Worm (Caenorhabditis elegans) whole organism, L2 larva: ENCODE data around the gene Y42A5A.3.

ENCODE experiments used
- C34F6.9 ChIP-seq: fragments of 150-350 bp; optimal IDR thresholded peaks from 2 replicates; lab custom pipeline; 2014; ENCODE audit warnings: missing biosample characterization, missing genetic modification characterization
- F13H6.1 ChIP-seq: sonication (generic microtip); optimal IDR thresholded peaks from 2 replicates; lab custom pipeline; 2016; ENCODE audit warnings: missing genetic modification characterization, missing compliant biosample characterization
- Y55F3AM.14 ChIP-seq: fragments of 200-800 bp; sonication (Bioruptor generic); optimal IDR thresholded peaks from 2 replicates; lab custom pipeline; 2018; ENCODE audit warnings: mild to moderate bottlenecking, missing genetic modification characterization, missing compliant biosample characterization
- blmp-1 ChIP-seq: sonication (generic microtip); optimal IDR thresholded peaks from 2 replicates; lab custom pipeline; 2017; ENCODE audit warnings: missing genetic modification characterization, mild to moderate bottlenecking, missing compliant biosample characterization, antibody characterized with exemption, moderate library complexity; ENCODE audit not compliant: insufficient read depth
- ceh-16 ChIP-seq: fragments of 150-350 bp; optimal IDR thresholded peaks from 2 replicates; lab custom pipeline; 2014; ENCODE audit warnings: missing biosample characterization, missing genetic modification characterization
- ceh-82 ChIP-seq: fragments of 150-350 bp; optimal IDR thresholded peaks from 2 replicates; lab custom pipeline; 2014; ENCODE audit warnings: missing biosample characterization, missing genetic modification characterization
- crh-2 ChIP-seq: sonication (generic microtip); optimal IDR thresholded peaks from 2 replicates; lab custom pipeline; 2017; ENCODE audit warnings: missing biosample characterization, missing genetic modification characterization
- dmd-4 ChIP-seq: sonication (generic microtip); optimal IDR thresholded peaks from 2 replicates; lab custom pipeline; 2017; ENCODE audit warnings: missing biosample characterization, missing genetic modification characterization
- egl-27 ChIP-seq: sonication (generic microtip); optimal IDR thresholded peaks from 3 replicates; lab custom pipeline; 2017; ENCODE audit warnings: missing biosample characterization, missing genetic modification reagents, missing genetic modification characterization
- elt-1 ChIP-seq: fragments of 150-350 bp; optimal IDR thresholded peaks from 2 replicates; lab custom pipeline; 2014; ENCODE audit warnings: missing biosample characterization, missing genetic modification characterization
- fos-1 ChIP-seq: fragments of 150-350 bp; optimal IDR thresholded peaks from 2 replicates; lab custom pipeline; 2014; ENCODE audit warnings: missing biosample characterization, missing genetic modification characterization
- gmeb-1 ChIP-seq: fragments of 150-350 bp; optimal IDR thresholded peaks from 2 replicates; lab custom pipeline; 2014; ENCODE audit warnings: missing biosample characterization, missing genetic modification characterization
- lin-13 ChIP-seq: fragments of 150-350 bp; optimal IDR thresholded peaks from 2 replicates; lab custom pipeline; 2014; ENCODE audit warnings: missing biosample characterization, missing genetic modification reagents, missing genetic modification characterization
- lin-39 ChIP-seq: fragments of 150-350 bp; optimal IDR thresholded peaks from 2 replicates; lab custom pipeline; 2014; ENCODE audit warnings: missing biosample characterization, missing genetic modification reagents, missing genetic modification characterization
- lsy-2 ChIP-seq, 2 experiments: fragments of 150-350 bp in 1 of 2; sonication (generic microtip) in 1 of 2; optimal IDR thresholded peaks; 2 replicates each; lab custom pipeline; 2014 to 2017; ENCODE audit warnings: missing biosample characterization in 2 of 2, missing genetic modification characterization in 2 of 2
- mab-5 ChIP-seq: fragments of 150-350 bp; optimal IDR thresholded peaks from 2 replicates; lab custom pipeline; 2014; ENCODE audit warnings: missing biosample characterization, missing genetic modification characterization
- mdl-1 ChIP-seq, 2 experiments: fragments of 150-350 bp in 1 of 2; sonication (generic microtip) in 1 of 2; optimal IDR thresholded peaks; 2 replicates each; lab custom pipeline; 2017; ENCODE audit warnings: missing biosample characterization in 2 of 2, missing genetic modification characterization in 2 of 2
- nhr-10 ChIP-seq: sonication (generic microtip); optimal IDR thresholded peaks from 2 replicates; lab custom pipeline; 2017; ENCODE audit warnings: missing biosample characterization, missing genetic modification characterization
- nhr-129 ChIP-seq: fragments of 150-350 bp; optimal IDR thresholded peaks from 2 replicates; lab custom pipeline; 2014; ENCODE audit warnings: missing biosample characterization, missing genetic modification characterization
- nhr-21 ChIP-seq: fragments of 150-350 bp; optimal IDR thresholded peaks from 2 replicates; lab custom pipeline; 2014; ENCODE audit warnings: missing biosample characterization, missing genetic modification characterization
- nhr-23 ChIP-seq: fragments of 150-350 bp; optimal IDR thresholded peaks from 2 replicates; lab custom pipeline; 2014; ENCODE audit warnings: missing biosample characterization, missing genetic modification reagents, missing genetic modification characterization
- nhr-237 ChIP-seq: fragments of 150-350 bp; optimal IDR thresholded peaks from 2 replicates; lab custom pipeline; 2014; ENCODE audit warnings: missing biosample characterization, missing genetic modification characterization
- nhr-25 ChIP-seq: fragments of 150-350 bp; sonication (generic microtip); optimal IDR thresholded peaks from 3 replicates; lab custom pipeline; 2014; ENCODE audit warnings: missing biosample characterization, missing genetic modification characterization
- nhr-6 ChIP-seq: fragments of 150-350 bp; optimal IDR thresholded peaks from 2 replicates; lab custom pipeline; 2014; ENCODE audit warnings: missing biosample characterization, missing genetic modification characterization
- peb-1 ChIP-seq: fragments of 150-350 bp; optimal IDR thresholded peaks from 2 replicates; lab custom pipeline; 2014; ENCODE audit warnings: missing biosample characterization, missing genetic modification characterization
- skn-1 ChIP-seq: sonication (generic microtip); optimal IDR thresholded peaks from 2 replicates; lab custom pipeline; 2017; ENCODE audit warnings: missing biosample characterization, missing genetic modification characterization
- sma-3 ChIP-seq: sonication (generic microtip); optimal IDR thresholded peaks from 2 replicates; lab custom pipeline; 2016; ENCODE audit warnings: missing genetic modification reagents, missing genetic modification characterization, missing compliant biosample characterization
- sma-9 ChIP-seq, 2 experiments: fragments of 150-350 bp in 1 of 2; sonication (generic microtip) in 1 of 2; optimal IDR thresholded peaks; 2 replicates each; lab custom pipeline; 2014 to 2016; ENCODE audit warnings: missing genetic modification characterization in 2 of 2, mild to moderate bottlenecking in 1 of 2, missing biosample characterization in 1 of 2, missing compliant biosample characterization in 1 of 2, missing genetic modification reagents in 1 of 2, moderate library complexity in 1 of 2
- unc-39 ChIP-seq: fragments of 150-350 bp; optimal IDR thresholded peaks from 2 replicates; lab custom pipeline; 2014; ENCODE audit warnings: missing biosample characterization, missing genetic modification characterization
- unc-55 ChIP-seq: fragments of 150-350 bp; sonication (generic microtip); optimal IDR thresholded peaks from 3 replicates; lab custom pipeline; 2014; ENCODE audit warnings: missing biosample characterization, missing genetic modification reagents, missing genetic modification characterization
- zag-1 ChIP-seq: fragments of 150-350 bp; optimal IDR thresholded peaks from 2 replicates; lab custom pipeline; 2014; ENCODE audit warnings: missing biosample characterization, missing genetic modification characterization
- ztf-11 ChIP-seq: sonication (generic microtip); optimal IDR thresholded peaks from 2 replicates; lab custom pipeline; 2017; ENCODE audit warnings: missing biosample characterization, missing genetic modification characterization
- ztf-4 ChIP-seq: fragments of 150-350 bp; optimal IDR thresholded peaks from 2 replicates; lab custom pipeline; 2014; ENCODE audit warnings: missing biosample characterization, missing genetic modification characterization

Gene Y42A5A.3

DNA sequence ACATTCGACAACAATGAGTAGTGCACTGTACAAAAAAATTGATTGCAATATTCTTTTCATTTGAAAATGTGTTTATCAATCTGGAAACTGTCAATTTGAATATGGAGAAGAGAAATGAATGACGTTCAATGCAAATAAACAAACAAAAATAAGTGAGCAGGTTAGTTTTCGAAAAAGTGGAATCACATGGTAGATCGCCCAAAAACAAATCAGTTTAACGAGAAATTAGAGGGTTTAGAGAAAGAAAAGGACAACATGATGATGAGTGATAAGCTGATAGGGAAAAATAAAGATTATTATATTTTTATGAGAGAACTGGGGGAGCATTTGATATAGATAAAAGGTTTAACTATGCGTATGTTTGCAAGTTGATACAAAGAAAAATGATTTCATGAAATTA lies 26.5 kb downstream of the Y42A5A.3 start, which contains the start of gene T04C12.8:
Gene T04C12.8, minus strand, starts transcription at position 82 of the 400 bp plus-strand sequence.
- TF ChIP-seq gmeb-1 (peak; percentile 18), sma-9 (GFP tag; optimal IDR thresholded peaks at IDR 0.05; lab: Kevin White, UChicago) (peak; percentile 51), sma-9 (tag; optimal IDR thresholded peaks at IDR 0.05; lab: Kevin White, UChicago) (no peak), sma-3 (GFP tag; lab: Kevin White, UChicago) (peak; percentile 11), egl-27 (peak; percentile 15), lsy-2 (tag; optimal IDR thresholded peaks at IDR 0.05; lab: Kevin White, UChicago) (peak in 1 of 2 experiments; percentile 46), F13H6.1 (tag; lab: Kevin White, UChicago) (peak; percentile 31), nhr-10 (tag; lab: Kevin White, UChicago) (no peak), fos-1 (tag; lab: Kevin White, UChicago) (peak; percentile 86), nhr-21 (tag; lab: Kevin White, UChicago) (peak; percentile 5), unc-39 (tag; lab: Kevin White, UChicago) (no peak), mdl-1 (tag; optimal IDR thresholded peaks at IDR 0.05; lab: Kevin White, UChicago) (peak in 1 of 2 experiments; percentile 33), ztf-11 (tag; lab: Kevin White, UChicago) (no peak), skn-1 (tag; lab: Kevin White, UChicago) (peak; percentile 78), nhr-237 (no peak), nhr-25 (peak; percentile 13), crh-2 (peak; percentile 62), ceh-82 (tag; lab: Kevin White, UChicago) (no peak)

- no peak for TF ChIP-seq unc-55 (GFP tag; lab: Kevin White, UChicago)
- no peak for TF ChIP-seq lin-13 (GFP tag; lab: Kevin White, UChicago)
- TF ChIP-seq lsy-2 (tag; optimal IDR thresholded peaks at IDR 0.05; lab: Kevin White, UChicago), result no peak
- TF ChIP-seq lin-39 (tag; lab: Kevin White, UChicago), result no peak
- no peak for TF ChIP-seq nhr-23 (tag; lab: Kevin White, UChicago)
- no peak for TF ChIP-seq egl-27
- no peak for TF ChIP-seq elt-1 (tag; lab: Kevin White, UChicago)
- TF ChIP-seq peb-1 (tag; lab: Kevin White, UChicago), result no peak
- TF ChIP-seq ceh-16, result no peak
- no peak for TF ChIP-seq nhr-10 (tag; lab: Kevin White, UChicago)
- no peak for TF ChIP-seq nhr-25
- TF ChIP-seq ztf-11 (tag; lab: Kevin White, UChicago), result no peak
- TF ChIP-seq mab-5 (tag; lab: Kevin White, UChicago), result no peak
- TF ChIP-seq nhr-6, result no peak
- no peak for TF ChIP-seq sma-9 (GFP tag; optimal IDR thresholded peaks at IDR 0.05; lab: Kevin White, UChicago)
- TF ChIP-seq sma-9 (tag; optimal IDR thresholded peaks at IDR 0.05; lab: Kevin White, UChicago), result no peak
- TF ChIP-seq, all 48 proteins: peak for 0
Measured at ce11 chrV:11065513-11065912, 30.3 kb downstream of the Y42A5A.3 start, which contains the start of gene nlp-80. Gene nlp-80, minus strand, starts transcription at chrV:11065613.

DNA sequence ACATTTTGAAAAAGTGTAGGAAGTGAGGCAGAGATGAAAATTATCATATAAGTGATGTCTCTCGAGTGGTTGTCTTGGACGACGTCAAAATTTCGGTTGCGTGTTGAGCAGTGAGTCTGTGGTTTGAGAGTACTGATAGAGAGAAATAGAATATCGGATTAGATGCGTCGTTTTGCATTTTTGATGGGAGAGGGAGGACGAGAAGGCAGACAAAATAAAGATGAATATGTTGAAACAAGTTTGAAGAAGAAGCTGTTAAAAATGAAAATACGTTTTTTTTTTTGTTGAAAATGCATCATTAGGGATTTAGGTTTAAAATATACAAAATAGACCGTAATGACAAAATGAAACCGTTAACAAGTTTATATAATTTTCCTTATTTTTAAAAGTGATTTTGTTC lies 32.7 kb downstream of the Y42A5A.3 start, which contains the start of gene T04C12.9:
Gene T04C12.9, minus strand, starts transcription at position 101 of the 400 bp plus-strand sequence.
- TF ChIP-seq gmeb-1 (no peak), zag-1 (tag; lab: Kevin White, UChicago) (no peak), ztf-4 (tag; lab: Kevin White, UChicago) (no peak), dmd-4 (tag; lab: Kevin White, UChicago) (no peak), unc-55 (GFP tag; lab: Kevin White, UChicago) (peak; percentile 34)

DNA sequence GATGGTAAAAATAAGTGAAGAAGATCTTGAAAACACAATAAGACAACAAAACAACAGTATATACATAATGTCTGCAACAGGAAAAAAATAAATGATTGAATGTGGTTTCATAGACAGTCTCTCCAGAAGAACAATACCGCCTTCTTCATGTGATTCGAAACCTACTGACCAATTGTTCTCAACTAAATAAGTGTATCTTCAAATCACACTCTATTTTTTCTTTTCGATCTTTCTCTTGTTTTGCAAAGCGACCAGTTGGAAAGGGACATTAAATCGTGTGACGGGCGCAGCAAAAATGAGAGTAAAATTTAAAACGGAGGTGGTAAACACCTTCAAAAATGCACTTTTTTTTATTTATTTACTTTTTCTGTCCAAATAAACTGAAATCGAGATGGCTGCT lies 33.9 kb downstream of the Y42A5A.3 start:
- no peak for TF ChIP-seq lin-13 (GFP tag; lab: Kevin White, UChicago)
- no peak for TF ChIP-seq F13H6.1 (tag; lab: Kevin White, UChicago)
- TF ChIP-seq sma-3 (GFP tag; lab: Kevin White, UChicago), result no peak
- peak; percentile 6 for TF ChIP-seq nhr-129 (tag; lab: Kevin White, UChicago)
- no peak for TF ChIP-seq sma-9 (GFP tag; optimal IDR thresholded peaks at IDR 0.05; lab: Kevin White, UChicago)
- TF ChIP-seq sma-9 (tag; optimal IDR thresholded peaks at IDR 0.05; lab: Kevin White, UChicago), result no peak
- TF ChIP-seq fos-1 (tag; lab: Kevin White, UChicago), result no peak
- TF ChIP-seq nhr-25, result peak; percentile 23
- TF ChIP-seq gmeb-1, result no peak

- TF ChIP-seq fos-1 (tag; lab: Kevin White, UChicago) (peak; percentile 12), C34F6.9 (tag; lab: Kevin White, UChicago) (no peak), ceh-16 (no peak), ceh-82 (tag; lab: Kevin White, UChicago) (no peak), nhr-10 (tag; lab: Kevin White, UChicago) (no peak), dmd-4 (tag; lab: Kevin White, UChicago) (no peak), crh-2 (peak; percentile 69), Y55F3AM.14 (GFP tag; lab: Kevin White, UChicago) (no peak), nhr-25 (peak; percentile 64), nhr-129 (tag; lab: Kevin White, UChicago) (peak; percentile 58), nhr-6 (peak; percentile 13), blmp-1 (peak; percentile 95)
Measured at ce11 chrV:11060239-11060984, 35.4 kb downstream of the Y42A5A.3 start, which contains the start of gene T04C12.11. Gene T04C12.11, minus strand, starts transcription at chrV:11060289.
